ENCODE assay signal across 2 fruit fly cellular contexts in genomic region chrX:18928608-18929059, dm6.
TF ChIP-seq lines count a peak whose summit lies in the region.

No protein-coding gene starts in this region.

TF ChIP-seq in whole organism, embryonic, 481 proteins besides CTCF, POLR2A, EP300 and RAD21 (continued from another document):
- TF ChIP-seq nom (GFP tag; optimal IDR thresholded peaks at IDR 0.05; lab: Kevin White, UChicago) (peak; percentile 44), CG10267 (tag; optimal IDR thresholded peaks at IDR 0.05; lab: Kevin White, UChicago) (peak; percentile 7), dmrt11E (tag; optimal IDR thresholded peaks at IDR 0.05; lab: Kevin White, UChicago) (peak; percentile 32), Ssrp (tag; optimal IDR thresholded peaks at IDR 0.05; lab: Kevin White, UChicago) (peak; percentile 7), gem (tag; optimal IDR thresholded peaks at IDR 0.05; lab: Kevin White, UChicago) (peak; percentile 43), row (GFP tag; IDR thresholded peaks at IDR 0.05; lab: Robert Waterston, UW) (0 out of 3 replicates have a peak, but pooled peaks have one; percentile 19), CG17829 (tag; optimal IDR thresholded peaks at IDR 0.05; lab: Kevin White, UChicago) (peak; percentile 13), chif (GFP tag; optimal IDR thresholded peaks at IDR 0.05; lab: Kevin White, UChicago) (no peak), Drgx (GFP tag; IDR thresholded peaks at IDR 0.05; lab: Robert Waterston, UW) (peak; percentile 77), crol (GFP tag; IDR thresholded peaks at IDR 0.05; lab: Robert Waterston, UW) (peak; percentile 43; the same call in 1 of the 2 replicates), Oli (tag; optimal IDR thresholded peaks at IDR 0.05; lab: Kevin White, UChicago) (peak; percentile 30), CG10979 (tag; optimal IDR thresholded peaks at IDR 0.05; lab: Kevin White, UChicago) (peak; percentile 39), CG13424 (tag; optimal IDR thresholded peaks at IDR 0.05; lab: Kevin White, UChicago) (peak; percentile 38), CG15601 (tag; optimal IDR thresholded peaks at IDR 0.05; lab: Kevin White, UChicago) (peak; percentile 14), dmrt99B (tag; optimal IDR thresholded peaks at IDR 0.05; lab: Kevin White, UChicago) (peak; percentile 43), CG4730 (GFP tag; IDR thresholded peaks at IDR 0.05; lab: Robert Waterston, UW) (no peak), CG15696 (tag; optimal IDR thresholded peaks at IDR 0.05; lab: Kevin White, UChicago) (peak; percentile 60), Sox100B (GFP tag; optimal IDR thresholded peaks at IDR 0.05; lab: Kevin White, UChicago) (peak; percentile 23), CG7839 (tag; optimal IDR thresholded peaks at IDR 0.05; lab: Kevin White, UChicago) (peak; percentile 34), Abd-B (GFP tag; optimal IDR thresholded peaks at IDR 0.05; lab: Kevin White, UChicago) (no peak), CG18262 (tag; optimal IDR thresholded peaks at IDR 0.05; lab: Kevin White, UChicago) (peak; percentile 54), lab (GFP tag; optimal IDR thresholded peaks at IDR 0.05; lab: Kevin White, UChicago) (no peak), CG17361 (GFP tag; IDR thresholded peaks at IDR 0.05; lab: Robert Waterston, UW) (peak; percentile 52), CG31441 (GFP tag; IDR thresholded peaks at IDR 0.05; lab: Robert Waterston, UW) (peak; percentile 43; the same call in 1 of the 2 replicates), lola (GFP tag; optimal IDR thresholded peaks at IDR 0.05; lab: Kevin White, UChicago) (peak in 1 of 3 experiments; percentile 49), Ets97D (GFP tag; optimal IDR thresholded peaks at IDR 0.05; lab: Kevin White, UChicago) (no peak), CG11504 (tag; optimal IDR thresholded peaks at IDR 0.05; lab: Kevin White, UChicago) (peak; percentile 52), zen (tag; optimal IDR thresholded peaks at IDR 0.05; lab: Kevin White, UChicago) (peak; percentile 6), CG8478 (optimal IDR thresholded peaks at IDR 0.05; lab: Kevin White, UChicago) (no peak), CG14710 (tag; optimal IDR thresholded peaks at IDR 0.05; lab: Kevin White, UChicago) (peak; percentile 45), sens (GFP tag; lab: Kevin White, UChicago) (peak; percentile 70), GATAe (GFP tag; conservative IDR thresholded peaks at IDR 0.05; lab: Robert Waterston, UW) (no peak), CoRest (tag; optimal IDR thresholded peaks at IDR 0.05; lab: Kevin White, UChicago) (peak; percentile 36), CG34224 (GFP tag; IDR thresholded peaks at IDR 0.05; lab: Robert Waterston, UW; ENCODE audit: partially characterized antibody) (no peak)

TF ChIP-seq in whole organism, prepupa, 60 proteins besides CTCF, POLR2A, EP300 and RAD21 (continued from another document):
- TF ChIP-seq CG7368 (GFP tag; optimal IDR thresholded peaks at IDR 0.05; lab: Kevin White, UChicago): peak; percentile 63
- TF ChIP-seq salr (GFP tag; optimal IDR thresholded peaks at IDR 0.05; lab: Kevin White, UChicago): peak in 1 of 2 experiments; percentile 83
- peak; percentile 60 for TF ChIP-seq cyc (GFP tag; optimal IDR thresholded peaks at IDR 0.05; lab: Kevin White, UChicago)
- TF ChIP-seq acj6 (GFP tag; optimal IDR thresholded peaks at IDR 0.05; lab: Kevin White, UChicago): peak; percentile 80
- TF ChIP-seq Hr4 (GFP tag; optimal IDR thresholded peaks at IDR 0.05; lab: Kevin White, UChicago): peak; percentile 73
- peak; percentile 67 for TF ChIP-seq dsx (GFP tag; optimal IDR thresholded peaks at IDR 0.05; lab: Kevin White, UChicago; ENCODE audit: poor library complexity, severe bottlenecking)
- TF ChIP-seq CG11762 (GFP tag; optimal IDR thresholded peaks at IDR 0.05; lab: Kevin White, UChicago; ENCODE audit: insufficient read depth): peak; percentile 73
- TF ChIP-seq pdm3 (GFP tag; optimal IDR thresholded peaks at IDR 0.05; lab: Kevin White, UChicago): peak; percentile 58
- TF ChIP-seq Sox15 (GFP tag; optimal IDR thresholded peaks at IDR 0.05; lab: Kevin White, UChicago): peak; percentile 57
- TF ChIP-seq CG1621 (tag; optimal IDR thresholded peaks at IDR 0.05; lab: Kevin White, UChicago): no peak
- no peak for TF ChIP-seq vri (GFP tag; optimal IDR thresholded peaks at IDR 0.05; lab: Kevin White, UChicago)
- peak; percentile 81 for TF ChIP-seq achi (GFP tag; optimal IDR thresholded peaks at IDR 0.05; lab: Kevin White, UChicago)
- no peak for TF ChIP-seq fkh (GFP tag; optimal IDR thresholded peaks at IDR 0.05; lab: Kevin White, UChicago)
- peak; percentile 24 for TF ChIP-seq Ets21C (GFP tag; optimal IDR thresholded peaks at IDR 0.05; lab: Kevin White, UChicago)
- peak; percentile 60 to 84 for TF ChIP-seq ss (GFP tag; optimal IDR thresholded peaks at IDR 0.05; lab: Kevin White, UChicago)
- TF ChIP-seq CG11294 (GFP tag; IDR thresholded peaks at IDR 0.05; lab: Robert Waterston, UW): no peak; the same call in 1 of the 2 replicates
- peak; percentile 79 for TF ChIP-seq OdsH (GFP tag; optimal IDR thresholded peaks at IDR 0.05; lab: Kevin White, UChicago)
- TF ChIP-seq Eip93F (GFP tag; optimal IDR thresholded peaks at IDR 0.05; lab: Kevin White, UChicago): no peak
- TF ChIP-seq esn (GFP tag; optimal IDR thresholded peaks at IDR 0.05; lab: Kevin White, UChicago): peak; percentile 79
- TF ChIP-seq fd59A (GFP tag; optimal IDR thresholded peaks at IDR 0.05; lab: Kevin White, UChicago): peak; percentile 69
- peak; percentile 79 for TF ChIP-seq CG15336 (GFP tag; IDR thresholded peaks at IDR 0.05; lab: Robert Waterston, UW)
- TF ChIP-seq CG3032 (tag; optimal IDR thresholded peaks at IDR 0.05; lab: Kevin White, UChicago): peak; percentile 86
- TF ChIP-seq Eip75B (GFP tag; optimal IDR thresholded peaks at IDR 0.05; lab: Kevin White, UChicago): peak; percentile 39
- peak; percentile 48 for TF ChIP-seq Lpt (GFP tag; optimal IDR thresholded peaks at IDR 0.05; lab: Kevin White, UChicago)
- peak; percentile 93 for TF ChIP-seq CG32006 (GFP tag; optimal IDR thresholded peaks at IDR 0.05; lab: Kevin White, UChicago)
- TF ChIP-seq Hr39 (GFP tag; optimal IDR thresholded peaks at IDR 0.05; lab: Kevin White, UChicago): peak; percentile 40
- peak; percentile 23 for TF ChIP-seq CG31627 (GFP tag; optimal IDR thresholded peaks at IDR 0.05; lab: Kevin White, UChicago)
- peak; percentile 72 for TF ChIP-seq CG6792 (GFP tag; optimal IDR thresholded peaks at IDR 0.05; lab: Kevin White, UChicago)
- peak; percentile 63 for TF ChIP-seq net (GFP tag; optimal IDR thresholded peaks at IDR 0.05; lab: Kevin White, UChicago)
- peak; percentile 49 for TF ChIP-seq CG9139 (GFP tag; optimal IDR thresholded peaks at IDR 0.05; lab: Kevin White, UChicago)
- TF ChIP-seq CG6163 (GFP tag; IDR thresholded peaks at IDR 0.05; lab: Robert Waterston, UW): peak; percentile 49; the same call in 2 of the 3 replicates
- TF ChIP-seq spab (GFP tag; optimal IDR thresholded peaks at IDR 0.05; lab: Kevin White, UChicago): peak; percentile 80
- TF ChIP-seq CG10669 (GFP tag; optimal IDR thresholded peaks at IDR 0.05; lab: Kevin White, UChicago): peak; percentile 65
- peak; percentile 79 for TF ChIP-seq CG10631 (GFP tag; optimal IDR thresholded peaks at IDR 0.05; lab: Kevin White, UChicago)
- TF ChIP-seq Ets96B (tag; optimal IDR thresholded peaks at IDR 0.05; lab: Kevin White, UChicago): peak; percentile 80
- TF ChIP-seq fd85E (GFP tag; optimal IDR thresholded peaks at IDR 0.05; lab: Kevin White, UChicago): no peak
